Fruit fly (Drosophila melanogaster): ENCODE results near the gene CG6178.

dm6 chr3R:24130080-24130479, 22.1 kb upstream of the CG6178 start, which contains the start of the genes GatB and Tsc1:
- TF ChIP-seq h (optimal IDR thresholded peaks at IDR 0.05), result no peak
- no peak for TF ChIP-seq Myc (optimal IDR thresholded peaks at IDR 0.05)
- TF ChIP-seq insv (optimal IDR thresholded peaks at IDR 0.05), result no peak
- no peak for TF ChIP-seq Sin3A (optimal IDR thresholded peaks at IDR 0.05)
- TF ChIP-seq psq (optimal IDR thresholded peaks at IDR 0.05), result no peak
- no peak for TF ChIP-seq ttk (optimal IDR thresholded peaks at IDR 0.05)
